Fruit fly (Drosophila melanogaster) whole organism, adult: ENCODE measurements around the gene CG5946.

Source experiments
- CG7045 ChIP-seq: fragments of 200-800 bp; sonication (Bioruptor generic); optimal IDR thresholded peaks from 2 replicates; lab custom pipeline; 2017; ENCODE audit warnings: missing biosample characterization, mild to moderate bottlenecking, missing genetic modification characterization
- CG7101 ChIP-seq: fragments of 200-800 bp; sonication (Bioruptor generic); optimal IDR thresholded peaks from 2 replicates; lab custom pipeline; 2018; ENCODE audit warnings: missing biosample characterization, mild to moderate bottlenecking, missing genetic modification characterization, moderate library complexity
- Hr96 ChIP-seq: fragments of 200-800 bp; sonication (Bioruptor generic); optimal IDR thresholded peaks from 2 replicates; lab custom pipeline; 2016; ENCODE audit warnings: missing biosample characterization, missing genetic modification characterization

DNA sequence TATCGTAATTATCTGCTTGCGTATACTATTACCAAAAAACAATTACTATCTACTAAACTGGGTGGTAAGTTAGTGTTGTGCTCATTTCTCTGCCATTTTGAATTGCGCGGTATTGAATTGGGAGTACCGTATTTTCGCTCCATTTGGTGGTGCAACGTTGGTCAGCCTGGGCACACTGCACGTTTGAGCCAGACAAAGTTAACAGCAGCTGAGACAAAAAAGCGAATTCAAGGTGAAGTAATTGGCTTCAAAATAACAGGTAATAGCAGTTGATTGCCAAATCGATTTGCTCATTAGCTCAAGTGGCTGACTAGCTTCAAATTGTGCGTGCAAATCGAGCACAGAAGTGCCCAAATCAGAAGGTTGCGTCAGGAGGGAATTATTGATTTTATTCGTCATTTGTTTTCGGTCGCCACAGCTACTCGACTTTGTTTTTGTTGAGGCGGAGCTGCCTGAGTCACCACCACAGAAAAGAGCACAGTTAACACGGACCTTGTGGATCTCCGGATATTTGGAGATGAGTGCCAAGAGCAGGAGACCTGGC, 26.6 kb downstream of the CG5946 start, which contains the start of gene Klp68D:
- TF ChIP-seq CG7101 (tag; lab: Kevin White, UChicago): no peak
- no peak for TF ChIP-seq Hr96 (GFP tag; lab: Kevin White, UChicago)
- no peak for TF ChIP-seq CG7045
